Worm (Caenorhabditis elegans) whole organism, early embryonic: ENCODE data around the gene lag-1.

Experiments used
- B0310.2 ChIP-seq: sonication (generic microtip); optimal IDR thresholded peaks from 2 replicates; lab custom pipeline; 2016; ENCODE audit warnings: mild to moderate bottlenecking, missing genetic modification characterization, missing compliant biosample characterization
- F13C5.2 ChIP-seq: sonication (generic microtip); optimal IDR thresholded peaks from 2 replicates; lab custom pipeline; 2017; ENCODE audit warnings: mild to moderate bottlenecking, missing genetic modification characterization, inconsistent platforms, missing compliant biosample characterization
- aly-1 ChIP-seq: sonication (generic microtip); optimal IDR thresholded peaks from 2 replicates; lab custom pipeline; 2016; ENCODE audit warnings: missing genetic modification characterization, missing compliant biosample characterization
- ama-1 ChIP-seq: fragments of 150-350 bp; optimal IDR thresholded peaks from 2 replicates; lab custom pipeline; 2014
- ceh-13 ChIP-seq: fragments of 200-800 bp; sonication (Bioruptor generic); optimal IDR thresholded peaks from 2 replicates; lab custom pipeline; 2018; ENCODE audit warnings: mild to moderate bottlenecking, missing genetic modification characterization, missing compliant biosample characterization
- ceh-36 ChIP-seq: sonication (generic microtip); optimal IDR thresholded peaks from 2 replicates; lab custom pipeline; 2016; ENCODE audit warnings: missing genetic modification characterization, inconsistent platforms, missing compliant biosample characterization
- ets-7 ChIP-seq: sonication (generic microtip); optimal IDR thresholded peaks from 2 replicates; lab custom pipeline; 2016; ENCODE audit warnings: missing genotype, missing genetic modification characterization, missing compliant biosample characterization
- flt-1 ChIP-seq: fragments of 200-800 bp; sonication (Bioruptor generic); IDR thresholded peaks from 2 replicates; pipeline ENCODE4 v1.3.6; 2022; ENCODE audit warnings: missing genetic modification characterization, missing compliant biosample characterization
- hmbx-1 ChIP-seq: sonication (generic microtip); optimal IDR thresholded peaks from 2 replicates; lab custom pipeline; 2016; ENCODE audit warnings: mild to moderate bottlenecking, missing genetic modification characterization, missing compliant biosample characterization
- hmg-4 ChIP-seq: fragments of 200-800 bp; sonication (Bioruptor generic); optimal IDR thresholded peaks from 2 replicates; lab custom pipeline; 2018; ENCODE audit warnings: mild to moderate bottlenecking, missing genetic modification characterization, missing compliant biosample characterization
- hnd-1 ChIP-seq: sonication (generic microtip); optimal IDR thresholded peaks from 2 replicates; lab custom pipeline; 2016; ENCODE audit warnings: missing genetic modification characterization, missing compliant biosample characterization
- pes-1 ChIP-seq: fragments of 200-800 bp; sonication (Bioruptor generic); IDR thresholded peaks from 2 replicates; pipeline ENCODE4 v1.3.6; 2022; ENCODE audit warnings: missing genetic modification reagents, missing genetic modification characterization, missing compliant biosample characterization
- scrt-1 ChIP-seq: fragments of 200-800 bp; sonication (Bioruptor generic); IDR thresholded peaks from 2 replicates; pipeline ENCODE4 v1.3.6; 2022; ENCODE audit warnings: missing genetic modification characterization, missing compliant biosample characterization
- sea-1 ChIP-seq: fragments of 200-800 bp; sonication (Bioruptor generic); conservative IDR thresholded peaks from 2 replicates; pipeline ENCODE4 v1.3.6; 2022; ENCODE audit warnings: missing genetic modification characterization, missing compliant biosample characterization
- tbx-11 ChIP-seq: fragments of 200-800 bp; sonication (Bioruptor generic); IDR thresholded peaks from 2 replicates; pipeline ENCODE4 v1.3.6; 2022; ENCODE audit warnings: missing genetic modification characterization, missing compliant biosample characterization
- tbx-37 ChIP-seq: fragments of 200-800 bp; sonication (Bioruptor generic); conservative IDR thresholded peaks from 2 replicates; pipeline ENCODE4 v1.3.6; 2022; ENCODE audit warnings: missing genetic modification reagents, missing genetic modification characterization, missing compliant biosample characterization
- tra-4 ChIP-seq: sonication (generic microtip); optimal IDR thresholded peaks from 2 replicates; lab custom pipeline; 2017; ENCODE audit warnings: missing genetic modification characterization, missing compliant biosample characterization

Gene lag-1

DNA sequence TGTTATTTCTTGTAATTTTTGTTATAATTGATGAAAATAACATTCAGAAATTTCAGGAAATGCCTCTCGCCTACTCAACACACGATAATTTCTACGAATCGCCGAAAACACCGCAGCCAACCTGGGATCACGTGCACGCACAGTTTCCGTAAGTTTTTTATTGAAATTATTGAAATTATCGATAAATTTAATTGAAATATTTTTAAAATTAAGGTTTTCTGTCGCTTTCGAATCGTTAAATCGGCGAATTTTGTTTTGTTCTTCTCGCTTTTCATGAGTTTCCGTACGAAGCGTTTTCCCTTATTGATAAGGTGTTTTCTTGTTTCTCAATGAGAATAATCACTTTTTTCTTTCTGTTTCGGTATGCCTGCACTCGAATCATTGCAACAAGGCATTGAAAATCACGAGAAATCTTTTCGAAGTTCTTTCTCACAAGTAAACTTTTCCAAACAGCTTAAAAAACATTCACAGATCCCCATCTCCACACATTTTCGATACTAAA is at the start of gene lag-1:
Gene lag-1, plus strand, starts transcription at position 51 of the 502 bp plus-strand sequence.
- no peak for TF ChIP-seq ceh-36 (tag; lab: Kevin White, UChicago)
- no peak for TF ChIP-seq F13C5.2
- TF ChIP-seq ceh-13 (GFP tag; lab: Kevin White, UChicago) = no peak
- TF ChIP-seq pes-1 (GFP tag; lab: Robert Waterston, UW) = no peak
- TF ChIP-seq scrt-1 (GFP tag; lab: Robert Waterston, UW) = no peak
- TF ChIP-seq tbx-11 (GFP tag; lab: Robert Waterston, UW) = no peak
- TF ChIP-seq tra-4 (tag; lab: Kevin White, UChicago) = no peak

DNA sequence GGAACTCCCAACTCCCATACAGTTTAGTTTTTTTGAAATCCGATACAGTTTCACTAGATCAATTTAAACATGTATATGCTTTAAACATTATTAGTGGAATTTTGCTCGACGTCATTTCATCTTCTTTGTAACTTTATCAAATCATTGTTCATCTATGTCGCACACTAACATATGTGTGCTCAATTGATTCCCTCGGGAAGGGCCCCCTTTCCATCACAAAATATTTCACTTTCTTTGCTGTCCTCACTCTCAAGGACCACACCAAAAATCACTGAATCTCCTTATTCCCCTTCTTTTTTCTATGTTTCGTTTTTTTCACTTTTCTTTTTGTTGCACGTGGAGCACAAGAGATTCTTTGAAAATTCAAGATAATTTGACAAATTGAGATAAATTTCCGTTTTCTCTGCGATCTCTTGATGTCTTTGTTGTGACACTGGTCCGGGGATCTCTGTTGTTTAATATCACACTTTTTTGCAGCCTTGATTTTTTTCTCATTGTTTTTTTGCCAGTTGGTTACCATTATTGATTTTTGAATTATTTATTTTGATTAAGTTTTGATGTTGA is 48.0 kb upstream of the lag-1 start:
- TF ChIP-seq ceh-13 (GFP tag; lab: Kevin White, UChicago) = no peak
- no peak for TF ChIP-seq tra-4 (tag; lab: Kevin White, UChicago)
- TF ChIP-seq hnd-1 (tag; lab: Kevin White, UChicago) = no peak
- no peak for TF ChIP-seq tbx-11 (GFP tag; lab: Robert Waterston, UW)
- no peak for TF ChIP-seq hmg-4 (GFP tag; lab: Kevin White, UChicago)
- TF ChIP-seq aly-1 (tag; lab: Kevin White, UChicago) = no peak
- TF ChIP-seq sea-1 = no peak
- TF ChIP-seq scrt-1 (GFP tag; lab: Robert Waterston, UW) = no peak
- no peak for TF ChIP-seq F13C5.2
- TF ChIP-seq B0310.2 (tag; lab: Kevin White, UChicago) = no peak
- no peak for TF ChIP-seq pes-1 (GFP tag; lab: Robert Waterston, UW)
- TF ChIP-seq ets-7 (tag; lab: Kevin White, UChicago) = no peak
- no peak for TF ChIP-seq ama-1 (lab: Kevin White, UChicago)
- TF ChIP-seq hmbx-1 (tag; lab: Kevin White, UChicago) = no peak
- TF ChIP-seq tbx-37 (GFP tag; lab: Robert Waterston, UW) = no peak
- TF ChIP-seq flt-1 (GFP tag; lab: Robert Waterston, UW) = no peak

DNA sequence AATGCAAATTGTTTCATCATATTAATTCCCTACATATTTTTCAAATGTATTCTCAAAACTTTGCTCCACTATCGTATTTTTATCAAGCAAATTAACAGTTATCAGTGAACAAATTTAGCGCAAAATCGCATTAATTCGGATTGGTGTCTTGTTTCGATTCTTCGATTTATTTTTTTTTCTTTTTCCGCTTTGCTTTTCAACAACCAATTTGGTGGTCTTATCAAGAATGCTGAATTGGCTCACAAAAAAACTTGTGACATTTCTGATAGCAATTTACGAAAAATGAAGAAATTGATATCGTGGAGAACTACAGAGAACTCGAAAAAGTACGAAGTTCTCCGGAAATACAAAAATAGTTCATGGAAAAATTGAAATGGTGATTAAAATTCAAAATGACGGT is 46.7 kb upstream of the lag-1 start:
- TF ChIP-seq tbx-11 (GFP tag; lab: Robert Waterston, UW) = no peak
- no peak for TF ChIP-seq aly-1 (tag; lab: Kevin White, UChicago)
- no peak for TF ChIP-seq hmbx-1 (tag; lab: Kevin White, UChicago)
- TF ChIP-seq pes-1 (GFP tag; lab: Robert Waterston, UW) = no peak
- TF ChIP-seq F13C5.2 = no peak
- no peak for TF ChIP-seq sea-1
- TF ChIP-seq scrt-1 (GFP tag; lab: Robert Waterston, UW) = no peak
- TF ChIP-seq ceh-36 (tag; lab: Kevin White, UChicago) = no peak
- no peak for TF ChIP-seq tra-4 (tag; lab: Kevin White, UChicago)
- no peak for TF ChIP-seq tbx-37 (GFP tag; lab: Robert Waterston, UW)
- no peak for TF ChIP-seq B0310.2 (tag; lab: Kevin White, UChicago)

DNA sequence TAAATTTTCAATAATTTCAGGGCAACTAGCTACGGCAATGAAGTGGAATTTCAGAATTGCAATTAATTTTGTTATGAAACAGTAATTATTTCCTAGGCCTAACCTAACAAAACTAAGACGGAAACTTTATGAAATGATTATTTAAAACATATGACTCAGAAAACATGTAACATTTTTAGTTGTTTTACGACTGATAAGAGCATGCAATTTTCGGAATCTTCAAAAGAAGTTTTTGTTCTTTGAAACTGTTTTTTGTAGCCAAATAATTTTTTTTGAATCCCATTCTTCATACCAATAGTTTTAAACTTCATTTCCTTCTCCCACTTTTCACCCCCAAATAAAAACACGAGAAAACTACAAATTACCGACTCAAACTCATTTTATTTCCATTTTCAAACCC is 46.1 kb upstream of the lag-1 start:
- no peak for TF ChIP-seq flt-1 (GFP tag; lab: Robert Waterston, UW)
- TF ChIP-seq pes-1 (GFP tag; lab: Robert Waterston, UW) = no peak
- no peak for TF ChIP-seq ama-1 (lab: Kevin White, UChicago)

DNA sequence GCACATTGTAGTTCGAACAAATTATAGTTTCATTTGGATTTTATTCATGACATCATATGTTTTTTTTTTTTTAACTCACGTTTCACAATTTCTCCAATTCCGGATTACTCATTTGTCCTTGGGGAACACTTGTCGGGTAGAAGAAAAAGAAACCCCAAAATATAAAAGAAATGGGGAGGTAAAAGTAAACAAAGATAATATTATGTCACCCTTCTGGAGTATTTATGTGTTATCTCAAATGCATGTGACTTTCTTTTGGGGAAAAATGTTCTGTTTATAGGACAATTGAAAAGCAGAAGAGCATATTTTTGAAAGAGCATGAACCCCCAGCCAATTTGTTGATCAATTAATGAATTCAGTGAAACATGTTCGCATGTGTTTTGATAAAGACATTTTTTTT is 43.3 kb upstream of the lag-1 start:
- no peak for TF ChIP-seq sea-1
- no peak for TF ChIP-seq pes-1 (GFP tag; lab: Robert Waterston, UW)
- no peak for TF ChIP-seq hnd-1 (tag; lab: Kevin White, UChicago)
- TF ChIP-seq B0310.2 (tag; lab: Kevin White, UChicago) = no peak
- TF ChIP-seq tra-4 (tag; lab: Kevin White, UChicago) = no peak

DNA sequence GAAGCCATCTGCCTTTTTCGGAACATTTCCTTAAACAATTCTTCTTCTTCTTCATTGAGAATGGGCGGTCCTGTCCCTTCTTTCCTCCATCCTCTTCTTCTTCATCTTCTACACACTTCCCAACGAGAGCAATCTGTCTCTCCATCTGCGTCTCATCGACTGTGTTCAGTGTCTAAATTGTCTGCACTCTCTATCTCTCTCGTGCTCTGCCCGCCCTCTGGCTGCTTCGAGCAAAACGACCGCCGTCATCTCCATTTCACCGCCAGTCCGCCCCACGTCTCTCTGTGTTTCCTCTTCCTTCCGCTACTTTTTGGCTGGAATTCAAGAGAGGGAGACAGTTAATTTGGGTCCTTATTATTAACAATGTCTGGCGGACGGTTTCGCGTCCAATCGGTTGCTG is 41.8 kb upstream of the lag-1 start:
- TF ChIP-seq ets-7 (tag; lab: Kevin White, UChicago) = no peak

DNA sequence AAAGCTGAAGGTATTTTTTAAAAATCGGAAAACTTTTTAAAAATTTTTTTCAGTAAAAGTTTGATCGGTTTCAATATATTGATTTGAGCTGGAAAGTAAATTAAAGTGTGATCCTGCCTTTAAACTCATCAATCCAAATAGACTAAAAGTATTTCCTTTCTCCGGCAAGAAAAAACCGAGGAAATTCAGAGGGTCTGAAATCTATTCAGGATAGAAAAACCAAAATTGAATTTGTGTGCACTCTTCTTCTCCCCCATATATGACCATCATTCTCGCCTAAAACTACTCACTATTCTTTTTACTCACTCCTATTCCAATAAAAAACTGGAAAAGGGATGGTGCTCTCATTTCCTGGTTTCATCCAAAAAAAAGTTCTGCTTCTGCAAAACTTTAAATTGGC is 40.4 kb upstream of the lag-1 start:
- no peak for TF ChIP-seq ets-7 (tag; lab: Kevin White, UChicago)
- TF ChIP-seq flt-1 (GFP tag; lab: Robert Waterston, UW) = no peak
- no peak for TF ChIP-seq F13C5.2
- TF ChIP-seq sea-1 = no peak
- no peak for TF ChIP-seq tbx-11 (GFP tag; lab: Robert Waterston, UW)
- no peak for TF ChIP-seq aly-1 (tag; lab: Kevin White, UChicago)
- TF ChIP-seq pes-1 (GFP tag; lab: Robert Waterston, UW) = no peak
- TF ChIP-seq tra-4 (tag; lab: Kevin White, UChicago) = no peak

DNA sequence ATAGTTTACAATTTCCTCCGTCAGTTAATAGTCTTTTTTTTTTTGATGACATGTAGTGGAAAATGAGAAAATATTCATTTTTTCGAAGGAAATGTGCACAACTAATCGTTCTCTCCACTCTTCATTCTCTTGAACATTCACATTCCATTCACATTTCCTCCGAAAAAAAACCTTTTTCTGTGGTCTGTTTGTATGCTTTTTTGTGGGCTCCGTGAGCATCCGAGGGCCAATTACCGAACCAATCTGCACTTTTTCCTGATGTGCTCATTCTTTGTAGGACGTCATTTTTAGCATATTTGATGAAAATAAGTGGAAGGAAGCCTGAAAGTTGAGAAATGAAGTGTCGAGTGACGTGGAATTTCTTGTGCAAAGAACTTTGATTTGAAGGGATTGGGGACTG is 35.5 kb upstream of the lag-1 start:
- TF ChIP-seq scrt-1 (GFP tag; lab: Robert Waterston, UW) (no peak), tra-4 (tag; lab: Kevin White, UChicago) (no peak), hnd-1 (tag; lab: Kevin White, UChicago) (no peak), hmg-4 (GFP tag; lab: Kevin White, UChicago) (no peak), sea-1 (no peak), tbx-37 (GFP tag; lab: Robert Waterston, UW) (no peak), B0310.2 (tag; lab: Kevin White, UChicago) (no peak), aly-1 (tag; lab: Kevin White, UChicago) (no peak), tbx-11 (GFP tag; lab: Robert Waterston, UW) (no peak), pes-1 (GFP tag; lab: Robert Waterston, UW) (no peak), hmbx-1 (tag; lab: Kevin White, UChicago) (no peak), ceh-13 (GFP tag; lab: Kevin White, UChicago) (no peak), ets-7 (tag; lab: Kevin White, UChicago) (no peak), F13C5.2 (no peak), flt-1 (GFP tag; lab: Robert Waterston, UW) (no peak), ama-1 (lab: Kevin White, UChicago) (no peak), ceh-36 (tag; lab: Kevin White, UChicago) (no peak)
